Worm (Caenorhabditis elegans): ENCODE results near the gene gly-12.

Gene gly-12

DNA sequence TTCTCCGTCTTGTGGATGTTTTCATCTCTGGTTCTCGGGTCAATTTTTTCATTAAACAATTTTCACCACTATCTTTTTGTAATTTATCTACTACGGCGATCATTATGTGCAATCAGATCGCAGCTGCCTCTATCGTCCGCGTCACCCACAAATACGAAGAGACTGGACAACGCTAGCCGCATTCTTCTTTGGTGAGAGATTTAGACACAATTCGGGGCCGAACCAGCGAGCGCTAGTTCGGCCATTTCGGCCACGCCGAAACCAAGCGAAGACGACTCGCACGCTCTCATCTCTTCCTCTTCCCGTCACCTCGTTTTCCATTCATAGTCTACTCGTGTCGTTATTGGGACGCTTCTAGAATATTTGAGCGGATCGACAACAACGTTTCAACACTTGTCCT, at the start of gene gly-12:
Gene gly-12, plus strand, starts transcription at position 117 of the 400 bp plus-strand sequence.
- TF ChIP-seq elt-3 (tag; optimal IDR thresholded peaks at IDR 0.05) (no peak), R02D3.7 (tag; optimal IDR thresholded peaks at IDR 0.05) (no peak), nhr-129 (tag; optimal IDR thresholded peaks at IDR 0.05) (peak; percentile 43), nhr-11 (tag; optimal IDR thresholded peaks at IDR 0.05) (no peak), snpc-4 (tag; optimal IDR thresholded peaks at IDR 0.05) (no peak), nhr-25 (tag; optimal IDR thresholded peaks at IDR 0.05) (no peak), crh-2 (tag; optimal IDR thresholded peaks at IDR 0.05) (peak; percentile 16), mdl-1 (tag; optimal IDR thresholded peaks at IDR 0.05) (peak in 1 of 2 experiments; percentile 30), nhr-237 (tag; optimal IDR thresholded peaks at IDR 0.05) (no peak), lsy-2 (tag; optimal IDR thresholded peaks at IDR 0.05) (peak in 1 of 2 experiments; percentile 40), sem-4 (tag; optimal IDR thresholded peaks at IDR 0.05) (no peak), peb-1 (tag; optimal IDR thresholded peaks at IDR 0.05) (no peak), C34F6.9 (tag; optimal IDR thresholded peaks at IDR 0.05) (no peak), lin-13 (GFP tag; optimal IDR thresholded peaks at IDR 0.05) (no peak), lin-11 (tag; optimal IDR thresholded peaks at IDR 0.05) (no peak), mab-5 (tag; optimal IDR thresholded peaks at IDR 0.05) (peak; percentile 27), skn-1 (tag; optimal IDR thresholded peaks at IDR 0.05) (no peak), alr-1 (tag; optimal IDR thresholded peaks at IDR 0.05) (no peak), nhr-10 (tag; optimal IDR thresholded peaks at IDR 0.05) (no peak), F13H6.1 (tag; optimal IDR thresholded peaks at IDR 0.05) (no peak), nhr-21 (tag; optimal IDR thresholded peaks at IDR 0.05) (no peak), nhr-6 (tag; optimal IDR thresholded peaks at IDR 0.05) (no peak), ztf-11 (tag; optimal IDR thresholded peaks at IDR 0.05) (no peak), unc-39 (tag; optimal IDR thresholded peaks at IDR 0.05) (no peak), elt-1 (tag; optimal IDR thresholded peaks at IDR 0.05) (peak; percentile 46), ceh-82 (tag; optimal IDR thresholded peaks at IDR 0.05) (no peak), ztf-1 (GFP tag; conservative IDR thresholded peaks at IDR 0.05) (no peak), unc-62 (GFP tag; optimal IDR thresholded peaks at IDR 0.05) (no peak), dmd-4 (tag; optimal IDR thresholded peaks at IDR 0.05) (no peak), ZK546.5 (tag; optimal IDR thresholded peaks at IDR 0.05) (no peak), mbf-1 (tag; optimal IDR thresholded peaks at IDR 0.05) (no peak), nhr-12 (tag; optimal IDR thresholded peaks at IDR 0.05) (no peak), nhr-77 (tag; optimal IDR thresholded peaks at IDR 0.05) (no peak), lin-39 (tag; optimal IDR thresholded peaks at IDR 0.05) (no peak), zag-1 (tag; optimal IDR thresholded peaks at IDR 0.05) (no peak), ceh-16 (tag; optimal IDR thresholded peaks at IDR 0.05) (peak; percentile 56), ama-1 (optimal IDR thresholded peaks at IDR 0.05) (no peak), gmeb-1 (tag; optimal IDR thresholded peaks at IDR 0.05) (no peak), fos-1 (tag; optimal IDR thresholded peaks at IDR 0.05) (peak; percentile 8), sma-3 (GFP tag; optimal IDR thresholded peaks at IDR 0.05) (peak; percentile 3), nhr-23 (tag; optimal IDR thresholded peaks at IDR 0.05) (no peak), unc-55 (GFP tag; optimal IDR thresholded peaks at IDR 0.05) (peak; percentile 61), egl-27 (tag; optimal IDR thresholded peaks at IDR 0.05) (no peak), sma-9 (GFP tag; optimal IDR thresholded peaks at IDR 0.05) (peak; percentile 62), sma-9 (tag; optimal IDR thresholded peaks at IDR 0.05) (no peak), blmp-1 (tag; optimal IDR thresholded peaks at IDR 0.05; ENCODE audit: insufficient read depth) (no peak), aly-2 (tag; optimal IDR thresholded peaks at IDR 0.05) (no peak), ztf-4 (tag; optimal IDR thresholded peaks at IDR 0.05) (no peak), Y55F3AM.14 (GFP tag; optimal IDR thresholded peaks at IDR 0.05) (no peak)
